Worm (Caenorhabditis elegans) whole organism, L3 larva: ENCODE data around the gene F48G7.7.

Source experiments
- R02D3.7 ChIP-seq: fragments of 150-350 bp; optimal IDR thresholded peaks from 2 replicates; lab custom pipeline; 2014; ENCODE audit warnings: missing biosample characterization, missing genetic modification characterization
- ZK546.5 ChIP-seq: sonication (generic microtip); optimal IDR thresholded peaks from 2 replicates; lab custom pipeline; 2017; ENCODE audit warnings: missing biosample characterization, missing genetic modification characterization
- ama-1 ChIP-seq: fragments of 150-350 bp; optimal IDR thresholded peaks from 2 replicates; lab custom pipeline; 2018
- ceh-16 ChIP-seq: sonication (generic microtip); optimal IDR thresholded peaks from 2 replicates; lab custom pipeline; 2017; ENCODE audit warnings: missing biosample characterization, missing genetic modification characterization
- ceh-28 ChIP-seq: fragments of 150-350 bp; optimal IDR thresholded peaks from 2 replicates; lab custom pipeline; 2014; ENCODE audit warnings: missing biosample characterization, missing genetic modification reagents, missing genetic modification characterization
- ceh-82 ChIP-seq: fragments of 150-350 bp; optimal IDR thresholded peaks from 2 replicates; lab custom pipeline; 2014; ENCODE audit warnings: missing biosample characterization, missing genetic modification characterization
- daf-12 ChIP-seq: fragments of 150-350 bp; optimal IDR thresholded peaks from 2 replicates; lab custom pipeline; 2014; ENCODE audit warnings: missing biosample characterization, missing genetic modification reagents, missing genetic modification characterization
- egl-5 ChIP-seq: fragments of 150-350 bp; optimal IDR thresholded peaks from 2 replicates; lab custom pipeline; 2017; ENCODE audit warnings: missing biosample characterization, missing genetic modification reagents, missing genetic modification characterization, inconsistent platforms
- elt-1 ChIP-seq: fragments of 150-350 bp; optimal IDR thresholded peaks from 2 replicates; lab custom pipeline; 2014; ENCODE audit warnings: missing biosample characterization, missing genetic modification characterization
- elt-2 ChIP-seq: sonication (generic microtip); optimal IDR thresholded peaks from 2 replicates; lab custom pipeline; 2016; ENCODE audit warnings: missing genetic modification reagents, mild to moderate bottlenecking, missing genetic modification characterization, missing compliant biosample characterization
- elt-3 ChIP-seq, 3 experiments: fragments of 150-350 bp in 1 of 3; sonication (generic microtip) in 2 of 3; optimal IDR thresholded peaks; 2 replicates in 2 of 3; 4 replicates in 1 of 3; lab custom pipeline; 2014 to 2017; ENCODE audit warnings: missing biosample characterization in 3 of 3, missing genetic modification characterization in 3 of 3
- fkh-10 ChIP-seq: sonication (generic microtip); optimal IDR thresholded peaks from 2 replicates; lab custom pipeline; 2017; ENCODE audit warnings: missing biosample characterization, missing genetic modification reagents, missing genetic modification characterization
- fkh-2 ChIP-seq: fragments of 150-350 bp; optimal IDR thresholded peaks from 2 replicates; lab custom pipeline; 2014; ENCODE audit warnings: missing biosample characterization, missing genetic modification reagents, missing genetic modification characterization
- fos-1 ChIP-seq: fragments of 150-350 bp; optimal IDR thresholded peaks from 2 replicates; lab custom pipeline; 2014; ENCODE audit warnings: missing biosample characterization, missing genetic modification characterization
- hmg-11 ChIP-seq: sonication (generic microtip); optimal IDR thresholded peaks from 2 replicates; lab custom pipeline; 2016; ENCODE audit warnings: missing genetic modification characterization, missing compliant biosample characterization
- jun-1 ChIP-seq: fragments of 150-350 bp; optimal IDR thresholded peaks from 2 replicates; lab custom pipeline; 2014; ENCODE audit warnings: missing biosample characterization, missing genetic modification reagents, missing genetic modification characterization
- lin-39 ChIP-seq: fragments of 150-350 bp; optimal IDR thresholded peaks from 2 replicates; lab custom pipeline; 2018; ENCODE audit warnings: missing biosample characterization, missing genetic modification reagents, missing genetic modification characterization
- lsy-12 ChIP-seq: sonication (generic microtip); optimal IDR thresholded peaks from 2 replicates; lab custom pipeline; 2016; ENCODE audit warnings: mild to moderate bottlenecking, missing genetic modification characterization, missing compliant biosample characterization
- mdl-1 ChIP-seq: fragments of 150-350 bp; optimal IDR thresholded peaks from 2 replicates; lab custom pipeline; 2014; ENCODE audit warnings: missing biosample characterization, missing genetic modification characterization
- mml-1 ChIP-seq: fragments of 150-350 bp; sonication (generic microtip); optimal IDR thresholded peaks from 3 replicates; lab custom pipeline; 2014; ENCODE audit warnings: missing biosample characterization, missing genetic modification characterization
- nfya-1 ChIP-seq: sonication (generic microtip); optimal IDR thresholded peaks from 2 replicates; lab custom pipeline; 2017; ENCODE audit warnings: missing genetic modification characterization, mild to moderate bottlenecking, missing compliant biosample characterization, antibody characterized with exemption, moderate library complexity; ENCODE audit not compliant: insufficient read depth
- nhr-11 ChIP-seq: fragments of 150-350 bp; optimal IDR thresholded peaks from 2 replicates; lab custom pipeline; 2014; ENCODE audit warnings: missing biosample characterization, missing genetic modification characterization
- nhr-237 ChIP-seq: fragments of 150-350 bp; optimal IDR thresholded peaks from 2 replicates; lab custom pipeline; 2014; ENCODE audit warnings: missing biosample characterization, missing genetic modification characterization
- nhr-25 ChIP-seq: sonication (generic microtip); optimal IDR thresholded peaks from 2 replicates; lab custom pipeline; 2017; ENCODE audit warnings: missing biosample characterization, missing genetic modification characterization
- nhr-28 ChIP-seq: fragments of 150-350 bp; optimal IDR thresholded peaks from 2 replicates; lab custom pipeline; 2014; ENCODE audit warnings: missing biosample characterization, missing genetic modification characterization
- nhr-67 ChIP-seq: fragments of 150-350 bp; optimal IDR thresholded peaks from 2 replicates; lab custom pipeline; 2014; ENCODE audit warnings: missing biosample characterization, missing genetic modification characterization
- nhr-76 ChIP-seq: fragments of 150-350 bp; sonication (generic microtip); optimal IDR thresholded peaks from 5 replicates; lab custom pipeline; 2014; ENCODE audit warnings: missing biosample characterization, missing genetic modification characterization
- pha-4 ChIP-seq: fragments of 150-350 bp; optimal IDR thresholded peaks from 2 replicates; lab custom pipeline; 2014; ENCODE audit warnings: missing biosample characterization, missing genetic modification reagents, missing genetic modification characterization
- sea-2 ChIP-seq: fragments of 150-350 bp; sonication (generic microtip); optimal IDR thresholded peaks from 4 replicates; lab custom pipeline; 2014; ENCODE audit warnings: missing biosample characterization, missing genetic modification reagents, missing genetic modification characterization
- skn-1 ChIP-seq: fragments of 150-350 bp; optimal IDR thresholded peaks from 2 replicates; lab custom pipeline; 2014; ENCODE audit warnings: missing biosample characterization, missing genetic modification characterization
- snpc-4 ChIP-seq: fragments of 150-350 bp; optimal IDR thresholded peaks from 2 replicates; lab custom pipeline; 2014; ENCODE audit warnings: missing biosample characterization, missing genetic modification characterization
- tbx-2 ChIP-seq: sonication (generic microtip); optimal IDR thresholded peaks from 2 replicates; lab custom pipeline; 2016; ENCODE audit warnings: mild to moderate bottlenecking, missing genetic modification characterization, missing compliant biosample characterization
- unc-39 ChIP-seq: sonication (generic microtip); optimal IDR thresholded peaks from 4 replicates; lab custom pipeline; 2017; ENCODE audit warnings: missing biosample characterization, missing genetic modification characterization
- ztf-11 ChIP-seq: fragments of 150-350 bp; optimal IDR thresholded peaks from 2 replicates; lab custom pipeline; 2014; ENCODE audit warnings: missing biosample characterization, missing genetic modification characterization

F48G7.7 gene

ce11 chrV:660210-660609 is 34.0 kb upstream of the F48G7.7 start, which contains the start of gene F31F4.17:
Gene F31F4.17, minus strand, starts transcription at chrV:660310.
- no peak for TF ChIP-seq elt-2 (tag; lab: Kevin White, UChicago)
- no peak for TF ChIP-seq lin-39 (tag; lab: Kevin White, UChicago)
- TF ChIP-seq, all 47 proteins: peak for 0

- no peak for TF ChIP-seq ZK546.5 (tag; lab: Kevin White, UChicago)
- TF ChIP-seq R02D3.7 (tag; lab: Kevin White, UChicago), result no peak
- TF ChIP-seq jun-1, result no peak
- TF ChIP-seq nhr-28 (tag; lab: Kevin White, UChicago), result no peak
- no peak for TF ChIP-seq mml-1 (tag; lab: Kevin White, UChicago)
- TF ChIP-seq elt-1 (tag; lab: Kevin White, UChicago), result no peak
- TF ChIP-seq daf-12 (tag; lab: Kevin White, UChicago), result no peak
- no peak for TF ChIP-seq elt-3 (tag; optimal IDR thresholded peaks at IDR 0.05; lab: Kevin White, UChicago)
- no peak for TF ChIP-seq ztf-11 (tag; lab: Kevin White, UChicago)
- no peak for TF ChIP-seq nhr-25 (tag; lab: Kevin White, UChicago)
- TF ChIP-seq nhr-67 (tag; lab: Kevin White, UChicago), result no peak
- no peak for TF ChIP-seq ceh-28 (tag; lab: Kevin White, UChicago)
- no peak for TF ChIP-seq lsy-12 (tag; lab: Kevin White, UChicago)
- no peak for TF ChIP-seq sea-2 (GFP tag; lab: Kevin White, UChicago)
- TF ChIP-seq pha-4 (tag; lab: Kevin White, UChicago), result no peak
- TF ChIP-seq fkh-10 (GFP tag; lab: Kevin White, UChicago), result no peak
- no peak for TF ChIP-seq nhr-76 (tag; lab: Kevin White, UChicago)
- no peak for TF ChIP-seq ceh-16 (tag; lab: Kevin White, UChicago)
- no peak for TF ChIP-seq mdl-1 (tag; lab: Kevin White, UChicago)
- TF ChIP-seq ceh-82 (tag; lab: Kevin White, UChicago), result no peak
- TF ChIP-seq, all 47 proteins: peak for 0
Measured at ce11 chrV:657678-658077, 31.5 kb upstream of the F48G7.7 start, which contains the start of gene srh-246. Gene srh-246, minus strand, starts transcription at chrV:657778.

ce11 chrV:655823-656222 is 29.6 kb upstream of the F48G7.7 start, which contains the start of gene srh-245:
Gene srh-245, minus strand, starts transcription at chrV:655923.
- TF ChIP-seq tbx-2 (tag; lab: Kevin White, UChicago), result no peak
- TF ChIP-seq nhr-237 (tag; lab: Kevin White, UChicago), result no peak
- TF ChIP-seq fkh-2, result no peak
- TF ChIP-seq nhr-67 (tag; lab: Kevin White, UChicago), result no peak
- TF ChIP-seq lsy-12 (tag; lab: Kevin White, UChicago), result no peak
- no peak for TF ChIP-seq nfya-1
- no peak for TF ChIP-seq daf-12 (tag; lab: Kevin White, UChicago)
- no peak for TF ChIP-seq lin-39 (tag; lab: Kevin White, UChicago)
- TF ChIP-seq skn-1 (tag; lab: Kevin White, UChicago), result no peak
- no peak for TF ChIP-seq ceh-16 (tag; lab: Kevin White, UChicago)
- TF ChIP-seq nhr-28 (tag; lab: Kevin White, UChicago), result no peak
- no peak for TF ChIP-seq mdl-1 (tag; lab: Kevin White, UChicago)
- no peak for TF ChIP-seq fos-1 (tag; lab: Kevin White, UChicago)

- TF ChIP-seq ZK546.5 (tag; lab: Kevin White, UChicago) (no peak), ceh-28 (tag; lab: Kevin White, UChicago) (no peak), nhr-67 (tag; lab: Kevin White, UChicago) (no peak), ama-1 (lab: Kevin White, UChicago) (no peak), hmg-11 (no peak), daf-12 (tag; lab: Kevin White, UChicago) (no peak), fos-1 (tag; lab: Kevin White, UChicago) (no peak), sea-2 (GFP tag; lab: Kevin White, UChicago) (no peak), egl-5 (tag; lab: Kevin White, UChicago) (no peak), fkh-2 (no peak), unc-39 (tag; lab: Kevin White, UChicago) (no peak), snpc-4 (no peak), tbx-2 (tag; lab: Kevin White, UChicago) (no peak), pha-4 (tag; lab: Kevin White, UChicago) (no peak), nhr-28 (tag; lab: Kevin White, UChicago) (no peak), jun-1 (no peak), R02D3.7 (tag; lab: Kevin White, UChicago) (no peak), elt-1 (tag; lab: Kevin White, UChicago) (no peak), nhr-11 (tag; lab: Kevin White, UChicago) (no peak)
Measured at ce11 chrV:654402-654801, 28.2 kb upstream of the F48G7.7 start, which contains the start of gene srj-6. Gene srj-6, minus strand, starts transcription at chrV:654502.
